Worm (Caenorhabditis elegans) whole organism, late embryonic: Measurements from ENCODE around the gene T01G5.6.

Source experiments
- C08G9.2 ChIP-seq: sonication (generic microtip); optimal IDR thresholded peaks from 2 replicates; lab custom pipeline; 2016; ENCODE audit warnings: mild to moderate bottlenecking, missing genetic modification characterization, moderate library complexity, missing compliant biosample characterization
- T23F11.4 ChIP-seq: fragments of 200-800 bp; sonication (Bioruptor generic); optimal IDR thresholded peaks from 2 replicates; lab custom pipeline; 2018; ENCODE audit warnings: mild to moderate bottlenecking, missing genetic modification characterization, missing compliant biosample characterization
- Y22D7AL.16 ChIP-seq: sonication (generic microtip); optimal IDR thresholded peaks from 2 replicates; lab custom pipeline; 2016; ENCODE audit warnings: missing genetic modification characterization, missing compliant biosample characterization
- ama-1 ChIP-seq: fragments of 150-350 bp; optimal IDR thresholded peaks from 2 replicates; lab custom pipeline; 2014
- ceh-14 ChIP-seq: sonication (generic microtip); optimal IDR thresholded peaks from 2 replicates; lab custom pipeline; 2016; ENCODE audit warnings: missing genotype, missing genetic modification characterization, missing compliant biosample characterization
- ceh-18 ChIP-seq: sonication (generic microtip); optimal IDR thresholded peaks from 2 replicates; lab custom pipeline; 2016; ENCODE audit warnings: missing genetic modification characterization, missing compliant biosample characterization
- ceh-24 ChIP-seq: sonication (generic microtip); optimal IDR thresholded peaks from 2 replicates; lab custom pipeline; 2016; ENCODE audit warnings: mild to moderate bottlenecking, missing genetic modification characterization, missing compliant biosample characterization
- ceh-31 ChIP-seq: sonication (generic microtip); optimal IDR thresholded peaks from 2 replicates; lab custom pipeline; 2016; ENCODE audit warnings: missing genetic modification characterization, missing compliant biosample characterization
- ceh-45 ChIP-seq: fragments of 200-800 bp; sonication (Bioruptor generic); IDR thresholded peaks from 2 replicates; pipeline ENCODE4 v1.3.6; 2022; ENCODE audit warnings: missing genetic modification reagents, missing genetic modification characterization, missing compliant biosample characterization
- ceh-48 ChIP-seq: sonication (generic microtip); optimal IDR thresholded peaks from 2 replicates; lab custom pipeline; 2016; ENCODE audit warnings: missing genetic modification characterization, inconsistent platforms, missing compliant biosample characterization
- ceh-6 ChIP-seq: fragments of 200-800 bp; sonication (Bioruptor generic); optimal IDR thresholded peaks from 2 replicates; lab custom pipeline; 2018; ENCODE audit warnings: mild to moderate bottlenecking, missing genetic modification characterization, missing compliant biosample characterization
- ceh-9 ChIP-seq: sonication (generic microtip); optimal IDR thresholded peaks from 2 replicates; lab custom pipeline; 2016; ENCODE audit warnings: mild to moderate bottlenecking, missing genetic modification characterization, inconsistent platforms, missing compliant biosample characterization
- che-1 ChIP-seq: sonication (generic microtip); optimal IDR thresholded peaks from 2 replicates; lab custom pipeline; 2016; ENCODE audit warnings: mild to moderate bottlenecking, missing genetic modification characterization, missing compliant biosample characterization
- dve-1 ChIP-seq: sonication (generic microtip); optimal IDR thresholded peaks from 2 replicates; lab custom pipeline; 2017; ENCODE audit warnings: antibody characterized with exemption, mild to moderate bottlenecking, missing genetic modification characterization, missing compliant biosample characterization
- elt-4 ChIP-seq: sonication (generic microtip); optimal IDR thresholded peaks from 2 replicates; lab custom pipeline; 2016; ENCODE audit warnings: missing genetic modification characterization, missing compliant biosample characterization
- fax-1 ChIP-seq: sonication (generic microtip); optimal IDR thresholded peaks from 2 replicates; lab custom pipeline; 2016; ENCODE audit warnings: missing genotype, missing genetic modification characterization, missing compliant biosample characterization
- fkh-6 ChIP-seq: sonication (generic microtip); optimal IDR thresholded peaks from 2 replicates; lab custom pipeline; 2016; ENCODE audit warnings: missing genetic modification characterization, missing compliant biosample characterization
- gmeb-2 ChIP-seq: sonication (generic microtip); optimal IDR thresholded peaks from 2 replicates; lab custom pipeline; 2016; ENCODE audit warnings: missing genetic modification characterization, inconsistent platforms, missing compliant biosample characterization
- hlh-30 ChIP-seq: sonication (generic microtip); optimal IDR thresholded peaks from 2 replicates; lab custom pipeline; 2017; ENCODE audit warnings: antibody characterized with exemption, missing genetic modification characterization, missing compliant biosample characterization; ENCODE audit not compliant: insufficient read depth
- hlh-8 ChIP-seq: sonication (generic microtip); optimal IDR thresholded peaks from 2 replicates; lab custom pipeline; 2016; ENCODE audit warnings: missing genotype, missing genetic modification characterization, missing compliant biosample characterization
- lin-11 ChIP-seq: fragments of 200-800 bp; sonication (Bioruptor generic); optimal IDR thresholded peaks from 2 replicates; lab custom pipeline; 2018; ENCODE audit warnings: mild to moderate bottlenecking, missing genetic modification characterization, missing compliant biosample characterization
- nfya-1 ChIP-seq: sonication (generic microtip); optimal IDR thresholded peaks from 2 replicates; lab custom pipeline; 2017; ENCODE audit warnings: missing genetic modification characterization, mild to moderate bottlenecking, missing compliant biosample characterization, antibody characterized with exemption, moderate library complexity
- nhr-11 ChIP-seq: fragments of 150-350 bp; optimal IDR thresholded peaks from 2 replicates; lab custom pipeline; 2014; ENCODE audit warnings: missing biosample characterization, missing genetic modification characterization
- nhr-232 ChIP-seq: sonication (generic microtip); optimal IDR thresholded peaks from 2 replicates; lab custom pipeline; 2016; ENCODE audit warnings: missing genetic modification characterization, missing compliant biosample characterization
- npax-4 ChIP-seq: sonication (generic microtip); optimal IDR thresholded peaks from 2 replicates; lab custom pipeline; 2016; ENCODE audit warnings: missing genetic modification characterization, missing compliant biosample characterization
- pax-1 ChIP-seq: fragments of 150-350 bp; optimal IDR thresholded peaks from 2 replicates; lab custom pipeline; 2014; ENCODE audit warnings: missing biosample characterization, missing genetic modification characterization
- ref-2 ChIP-seq: sonication (generic microtip); optimal IDR thresholded peaks from 2 replicates; lab custom pipeline; 2016; ENCODE audit warnings: missing genetic modification characterization, missing compliant biosample characterization
- sox-2 ChIP-seq: fragments of 200-800 bp; sonication (Bioruptor generic); IDR thresholded peaks from 2 replicates; pipeline ENCODE4 v1.3.6; 2022; ENCODE audit warnings: missing genetic modification reagents, missing genetic modification characterization, missing compliant biosample characterization
- tbx-2 ChIP-seq: sonication (generic microtip); optimal IDR thresholded peaks from 2 replicates; lab custom pipeline; 2016; ENCODE audit warnings: missing genetic modification characterization, missing compliant biosample characterization
- tbx-7 ChIP-seq: sonication (generic microtip); optimal IDR thresholded peaks from 2 replicates; lab custom pipeline; 2016; ENCODE audit warnings: missing genotype, missing genetic modification characterization, missing compliant biosample characterization
- ttx-3 ChIP-seq: sonication (generic microtip); optimal IDR thresholded peaks from 2 replicates; lab custom pipeline; 2016; ENCODE audit warnings: missing genetic modification reagents, missing genetic modification characterization, missing compliant biosample characterization
- unc-3 ChIP-seq, 2 experiments: fragments of 200-800 bp in 1 of 2; sonication (Bioruptor generic) in 1 of 2; sonication (generic microtip) in 1 of 2; conservative IDR thresholded peaks in 1 of 2; optimal IDR thresholded peaks in 1 of 2; 2 replicates each; pipeline versions ENCODE4 v1.3.6 to Lab custom; 2016 to 2022; ENCODE audit warnings: missing compliant biosample characterization in 2 of 2, missing genetic modification characterization in 2 of 2, missing genetic modification reagents in 1 of 2
- unc-42 ChIP-seq: sonication (generic microtip); optimal IDR thresholded peaks from 2 replicates; lab custom pipeline; 2016; ENCODE audit warnings: missing genotype, missing genetic modification characterization, missing compliant biosample characterization
- zip-5 ChIP-seq: sonication (generic microtip); optimal IDR thresholded peaks from 2 replicates; lab custom pipeline; 2016; ENCODE audit warnings: missing genetic modification characterization, missing compliant biosample characterization

The T01G5.6 gene

ce11 chrV:15082291-15082690 is 31.6 kb downstream of the T01G5.6 start, which contains the start of the genes C01G10.10 and C01G10.9 (continued):
- no peak for TF ChIP-seq che-1 (tag; lab: Kevin White, UChicago)
- TF ChIP-seq ceh-6 (GFP tag; lab: Kevin White, UChicago) = no peak
- peak; percentile 78 for TF ChIP-seq zip-5
- TF ChIP-seq gmeb-2 (tag; lab: Kevin White, UChicago) = peak; percentile 4
- peak; percentile 90 for TF ChIP-seq tbx-7 (tag; lab: Kevin White, UChicago)
- no peak for TF ChIP-seq pax-1 (tag; lab: Kevin White, UChicago)
- TF ChIP-seq ttx-3 = no peak
- no peak for TF ChIP-seq nhr-11
- TF ChIP-seq elt-4 (tag; lab: Kevin White, UChicago) = no peak
- no peak for TF ChIP-seq Y22D7AL.16
- TF ChIP-seq hlh-30 (tag; lab: Kevin White, UChicago) = no peak
- TF ChIP-seq ceh-14 (tag; lab: Kevin White, UChicago) = peak; percentile 46
- TF ChIP-seq hlh-8 (tag; lab: Kevin White, UChicago) = peak; percentile 7
- TF ChIP-seq ref-2 = peak; percentile 70
- TF ChIP-seq unc-3 (GFP tag; conservative IDR thresholded peaks at IDR 0.05; lab: Robert Waterston, UW) = no peak
- TF ChIP-seq unc-3 (tag; optimal IDR thresholded peaks at IDR 0.05; lab: Kevin White, UChicago) = no peak
- TF ChIP-seq ceh-48 (tag; lab: Kevin White, UChicago) = no peak
- no peak for TF ChIP-seq T23F11.4
- TF ChIP-seq npax-4 (tag; lab: Kevin White, UChicago) = no peak
- TF ChIP-seq sox-2 = no peak
- peak; percentile 93 for TF ChIP-seq C08G9.2 (tag; lab: Kevin White, UChicago)
- TF ChIP-seq fkh-6 (tag; lab: Kevin White, UChicago) = peak; percentile 33
- no peak for TF ChIP-seq ceh-45 (GFP tag; lab: Robert Waterston, UW)
- peak; percentile 48 for TF ChIP-seq fax-1
- TF ChIP-seq ceh-24 (tag; lab: Kevin White, UChicago) = no peak
- TF ChIP-seq nhr-232 (tag; lab: Kevin White, UChicago) = no peak
- peak; percentile 87 for TF ChIP-seq tbx-2 (tag; lab: Kevin White, UChicago)

- TF ChIP-seq ceh-18 (no peak), nfya-1 (no peak), ama-1 (lab: Kevin White, UChicago) (no peak)
These were observed 35.3 kb downstream of the T01G5.6 start for ce11 chrV:15078560-15078959.

- TF ChIP-seq ceh-31 (tag; lab: Kevin White, UChicago) = peak; percentile 47
- TF ChIP-seq nhr-11 = no peak
- no peak for TF ChIP-seq ceh-9 (tag; lab: Kevin White, UChicago)
- TF ChIP-seq ttx-3 = no peak
- TF ChIP-seq unc-42 = peak; percentile 29
- no peak for TF ChIP-seq elt-4 (tag; lab: Kevin White, UChicago)
- TF ChIP-seq T23F11.4 = no peak
- TF ChIP-seq ceh-48 (tag; lab: Kevin White, UChicago) = peak; percentile 58
These were observed 39.0 kb downstream of the T01G5.6 start for ce11 chrV:15074907-15075306.

- peak; percentile 91 for TF ChIP-seq unc-42
- TF ChIP-seq ceh-31 (tag; lab: Kevin White, UChicago) = peak; percentile 13
- peak; percentile 39 for TF ChIP-seq ceh-48 (tag; lab: Kevin White, UChicago)
- TF ChIP-seq lin-11 (tag; lab: Kevin White, UChicago) = no peak
- TF ChIP-seq dve-1 (tag; lab: Kevin White, UChicago) = no peak
These were observed 41.2 kb downstream of the T01G5.6 start for ce11 chrV:15072738-15073137.
